Fruit fly (Drosophila melanogaster) whole organism: Measurements from ENCODE around the gene Hsp68.

Experiments used
- CG8478 ChIP-seq: fragments of >200 bp; optimal IDR thresholded peaks from 2 replicates; lab custom pipeline; 2018; ENCODE audit warnings: inconsistent platforms
- Dll ChIP-seq: fragments of >200 bp; optimal IDR thresholded peaks from 2 replicates; lab custom pipeline; 2017
- EcR ChIP-seq, 2 experiments: fragments of >200 bp; optimal IDR thresholded peaks; 2 replicates each; lab custom pipeline; 2017; ENCODE audit warnings: missing biosample characterization in 2 of 2, missing genetic modification characterization in 2 of 2, missing genetic modification reagents in 2 of 2
- pan ChIP-seq: fragments of >200 bp; optimal IDR thresholded peaks from 2 replicates; lab custom pipeline; 2017
- psq ChIP-seq: fragments of >200 bp; optimal IDR thresholded peaks from 2 replicates; lab custom pipeline; 2017
- usp ChIP-seq: fragments of >200 bp; optimal IDR thresholded peaks from 2 replicates; lab custom pipeline; 2017; ENCODE audit warnings: missing biosample characterization, missing genetic modification characterization, mixed read lengths

Hsp68 gene

dm6 chr3R:24051459-24052165 lies 5.5 kb downstream of the Hsp68 start:
- TF ChIP-seq psq (lab: Kevin White, UChicago) = no peak
- TF ChIP-seq Dll (lab: Kevin White, UChicago) = no peak
- no peak for TF ChIP-seq CG8478
- no peak for TF ChIP-seq EcR (GFP tag; optimal IDR thresholded peaks at IDR 0.05; lab: Kevin White, UChicago)
- TF ChIP-seq pan = no peak
- no peak for TF ChIP-seq usp (GFP tag; lab: Kevin White, UChicago)

dm6 chr3R:24050690-24051440 lies 6.2 kb downstream of the Hsp68 start, which contains the start of the genes Atg6 and Pisd:
TSS of gene Atg6 (minus strand) at chr3R:24050782.
TSS of gene Pisd (plus strand) at chr3R:24050783.
- TF ChIP-seq psq (lab: Kevin White, UChicago) (no peak), usp (GFP tag; lab: Kevin White, UChicago) (no peak), CG8478 (no peak), Dll (lab: Kevin White, UChicago) (no peak), EcR (GFP tag; optimal IDR thresholded peaks at IDR 0.05; lab: Kevin White, UChicago) (no peak), pan (no peak)

- TF ChIP-seq psq (lab: Kevin White, UChicago) = no peak
- TF ChIP-seq pan = no peak
- TF ChIP-seq usp (GFP tag; lab: Kevin White, UChicago) = no peak
- no peak for TF ChIP-seq CG8478
- no peak for TF ChIP-seq EcR (GFP tag; optimal IDR thresholded peaks at IDR 0.05; lab: Kevin White, UChicago)
- no peak for TF ChIP-seq Dll (lab: Kevin White, UChicago)
These were observed 9.1 kb downstream of the Hsp68 start, which contains the start of gene Rox8 for dm6 chr3R:24047998-24048511. TSS of gene Rox8 (minus strand) at chr3R:24048265.

dm6 chr3R:24047226-24047976 lies 9.7 kb downstream of the Hsp68 start, which contains the start of gene CG5986:
TSS of gene CG5986 (plus strand) at chr3R:24047790.
- no peak for TF ChIP-seq EcR (GFP tag; optimal IDR thresholded peaks at IDR 0.05; lab: Kevin White, UChicago)
- TF ChIP-seq Dll (lab: Kevin White, UChicago) = peak; percentile 72

dm6 chr3R:24046580-24047225 lies 10.4 kb downstream of the Hsp68 start:
- no peak for TF ChIP-seq pan
- TF ChIP-seq EcR (GFP tag; optimal IDR thresholded peaks at IDR 0.05; lab: Kevin White, UChicago) = no peak
- TF ChIP-seq usp (GFP tag; lab: Kevin White, UChicago) = no peak
- TF ChIP-seq CG8478 = no peak
- TF ChIP-seq psq (lab: Kevin White, UChicago) = no peak
- TF ChIP-seq Dll (lab: Kevin White, UChicago) = no peak

dm6 chr3R:24038736-24039556 lies 18.2 kb downstream of the Hsp68 start, which contains the start of gene Miro:
TSS of gene Miro (minus strand) at chr3R:24038847.
- TF ChIP-seq usp (GFP tag; lab: Kevin White, UChicago) = no peak
- no peak for TF ChIP-seq psq (lab: Kevin White, UChicago)
- TF ChIP-seq CG8478 = no peak
- no peak for TF ChIP-seq pan
- no peak for TF ChIP-seq Dll (lab: Kevin White, UChicago)
- TF ChIP-seq EcR (GFP tag; optimal IDR thresholded peaks at IDR 0.05; lab: Kevin White, UChicago) = no peak

- no peak for TF ChIP-seq psq (lab: Kevin White, UChicago)
- no peak for TF ChIP-seq pan
- TF ChIP-seq EcR (GFP tag; optimal IDR thresholded peaks at IDR 0.05; lab: Kevin White, UChicago) = no peak
- no peak for TF ChIP-seq CG8478
- TF ChIP-seq Dll (lab: Kevin White, UChicago) = no peak
- no peak for TF ChIP-seq usp (GFP tag; lab: Kevin White, UChicago)
These were observed 19.4 kb downstream of the Hsp68 start, which contains the start of gene spas for dm6 chr3R:24037538-24038265. TSS of gene spas (plus strand) at chr3R:24038215.

- TF ChIP-seq Dll (lab: Kevin White, UChicago) (no peak), CG8478 (no peak), EcR (GFP tag; optimal IDR thresholded peaks at IDR 0.05; lab: Kevin White, UChicago) (no peak), usp (GFP tag; lab: Kevin White, UChicago) (no peak), psq (lab: Kevin White, UChicago) (no peak), pan (no peak)
These were observed 25.1 kb downstream of the Hsp68 start, which contains the start of the genes KrT95D and Mettl3 for dm6 chr3R:24031825-24032523. TSS of gene KrT95D (minus strand) at chr3R:24031827. TSS of gene Mettl3 (plus strand) at chr3R:24032157.
